Worm (Caenorhabditis elegans) whole organism, L1 larva: ENCODE data around the gene sshk-1.
A peak's percentile ranks its signal among the peaks of the same experiment; 100 is the strongest.

ENCODE experiments used
- egl-27 ChIP-seq, 2 experiments: fragments of 150-350 bp in 1 of 2; sonication (generic microtip); optimal IDR thresholded peaks; 3 replicates each; lab custom pipeline; 2017 to 2018; ENCODE audit warnings: missing biosample characterization in 2 of 2, missing genetic modification characterization in 2 of 2, missing genetic modification reagents in 2 of 2
- irx-1 ChIP-seq: sonication (generic microtip); optimal IDR thresholded peaks from 2 replicates; lab custom pipeline; 2016; ENCODE audit warnings: missing genetic modification characterization, missing compliant biosample characterization
- lin-13 ChIP-seq: fragments of 150-350 bp; optimal IDR thresholded peaks from 2 replicates; lab custom pipeline; 2014; ENCODE audit warnings: missing biosample characterization, missing genetic modification reagents, missing genetic modification characterization
- nhr-11 ChIP-seq: fragments of 150-350 bp; optimal IDR thresholded peaks from 2 replicates; lab custom pipeline; 2014; ENCODE audit warnings: missing biosample characterization, missing genetic modification characterization
- nhr-237 ChIP-seq: fragments of 150-350 bp; optimal IDR thresholded peaks from 2 replicates; lab custom pipeline; 2014; ENCODE audit warnings: missing biosample characterization, missing genetic modification characterization
- pqm-1 ChIP-seq: sonication (generic microtip); optimal IDR thresholded peaks from 3 replicates; lab custom pipeline; 2017; ENCODE audit warnings: missing biosample characterization, missing genetic modification characterization
- sptf-1 ChIP-seq: fragments of 150-350 bp; optimal IDR thresholded peaks from 2 replicates; lab custom pipeline; 2014; ENCODE audit warnings: missing biosample characterization, missing genetic modification characterization
- tbx-2 ChIP-seq: sonication (generic microtip); optimal IDR thresholded peaks from 2 replicates; lab custom pipeline; 2016; ENCODE audit warnings: missing genetic modification characterization, missing compliant biosample characterization
- zag-1 ChIP-seq: fragments of 150-350 bp; optimal IDR thresholded peaks from 2 replicates; lab custom pipeline; 2014; ENCODE audit warnings: missing biosample characterization, missing genetic modification characterization
- ztf-11 ChIP-seq, 2 experiments: sonication (generic microtip); optimal IDR thresholded peaks; 2 replicates each; lab custom pipeline; 2016 to 2017; ENCODE audit warnings: missing genetic modification characterization in 2 of 2, missing biosample characterization in 1 of 2, missing compliant biosample characterization in 1 of 2

DNA sequence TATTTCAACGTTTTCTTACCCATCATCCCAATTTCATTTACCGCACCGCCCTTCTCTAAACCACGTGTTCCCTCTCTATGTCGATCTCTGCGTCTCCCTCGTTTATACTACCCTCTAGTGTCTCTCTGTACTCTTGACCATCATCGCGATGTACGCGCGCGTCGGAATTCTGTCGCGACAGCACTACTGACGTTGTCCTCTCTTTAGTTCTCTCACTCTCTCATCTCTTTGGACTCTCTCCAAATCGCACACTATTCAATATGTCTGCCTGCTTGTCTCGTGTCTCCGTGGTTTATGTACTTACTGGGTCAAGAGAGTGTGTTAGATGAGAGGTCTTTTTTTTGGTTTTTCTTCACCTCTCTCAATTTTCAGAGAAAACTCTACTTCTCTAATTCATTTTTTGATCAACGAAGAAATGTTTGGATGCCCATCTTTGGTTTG, 37.7 kb upstream of the sshk-1 start:
- TF ChIP-seq irx-1 (tag; lab: Kevin White, UChicago) (peak; percentile 94), tbx-2 (peak; percentile 99), sptf-1 (tag; lab: Kevin White, UChicago) (no peak), zag-1 (peak; percentile 78), pqm-1 (peak; percentile 90), ztf-11 (tag; optimal IDR thresholded peaks at IDR 0.05; lab: Kevin White, UChicago) (peak in 1 of 2 experiments; percentile 95), lin-13 (peak; percentile 95), nhr-11 (tag; lab: Kevin White, UChicago) (peak; percentile 93), egl-27 (tag; optimal IDR thresholded peaks at IDR 0.05; lab: Kevin White, UChicago) (peak; percentile 41 to 98), nhr-237 (tag; lab: Kevin White, UChicago) (peak; percentile 94)
